Fruit fly (Drosophila melanogaster): ENCODE data around the gene CG31086.

CG31086 gene

DNA sequence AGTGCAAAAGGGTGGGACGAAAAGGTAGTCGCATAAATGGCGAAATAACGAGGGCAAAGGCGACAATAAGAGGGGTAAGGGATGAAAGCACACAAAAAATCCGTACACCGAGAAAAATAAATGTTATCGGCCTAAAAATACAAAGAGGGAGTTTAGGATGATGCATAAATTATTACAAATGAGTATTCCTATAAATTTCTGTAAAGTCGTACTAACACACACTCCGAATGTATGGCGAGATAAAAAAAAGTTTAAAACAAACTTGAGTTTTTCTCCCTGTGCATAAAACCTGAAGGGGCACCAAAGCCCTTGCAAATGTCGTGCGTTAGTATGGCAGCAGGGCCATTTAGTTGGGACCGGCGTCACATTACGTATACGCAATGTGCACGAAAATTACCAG is 13.0 kb upstream of the CG31086 start (continued):
- TF ChIP-seq CG31388 (GFP tag; optimal IDR thresholded peaks at IDR 0.05) = no peak
- TF ChIP-seq Lim3 (GFP tag; IDR thresholded peaks at IDR 0.05) = no peak
- no peak for TF ChIP-seq ro (GFP tag; IDR thresholded peaks at IDR 0.05)
- peak; percentile 15 for TF ChIP-seq CG12769 (tag; optimal IDR thresholded peaks at IDR 0.05)
- TF ChIP-seq CG1647 (GFP tag; optimal IDR thresholded peaks at IDR 0.05) = no peak
- peak; percentile 43 for TF ChIP-seq CG4424 (GFP tag; optimal IDR thresholded peaks at IDR 0.05)
- TF ChIP-seq CG10565 (GFP tag; optimal IDR thresholded peaks at IDR 0.05) = no peak
- no peak for TF ChIP-seq CG3726 (GFP tag; IDR thresholded peaks at IDR 0.05)
- no peak for TF ChIP-seq insv (GFP tag; optimal IDR thresholded peaks at IDR 0.05)
- TF ChIP-seq ham (GFP tag; IDR thresholded peaks at IDR 0.05) = no peak
- TF ChIP-seq ash1 (GFP tag; optimal IDR thresholded peaks at IDR 0.05) = no peak
- TF ChIP-seq sc (optimal IDR thresholded peaks at IDR 0.05) = no peak
- no peak for TF ChIP-seq sc (GFP tag; optimal IDR thresholded peaks at IDR 0.05)
- TF ChIP-seq ase (GFP tag; IDR thresholded peaks at IDR 0.05) = no peak
- no peak for TF ChIP-seq CG2116 (GFP tag; optimal IDR thresholded peaks at IDR 0.05)
- TF ChIP-seq ssp (GFP tag; IDR thresholded peaks at IDR 0.05) = no peak
- TF ChIP-seq CG13624 (GFP tag; optimal IDR thresholded peaks at IDR 0.05) = peak; percentile 68
- TF ChIP-seq Stat92E (GFP tag; optimal IDR thresholded peaks at IDR 0.05) = no peak
- peak; percentile 67; the same call in 1 of the 2 replicates for TF ChIP-seq stc (GFP tag; IDR thresholded peaks at IDR 0.05)
- TF ChIP-seq CG18764 (GFP tag; optimal IDR thresholded peaks at IDR 0.05) = peak; percentile 37
- no peak for TF ChIP-seq en (GFP tag; optimal IDR thresholded peaks at IDR 0.05)
- peak; percentile 4 for TF ChIP-seq CG17802 (tag; optimal IDR thresholded peaks at IDR 0.05)
- no peak for TF ChIP-seq Opbp (GFP tag; IDR thresholded peaks at IDR 0.05; ENCODE audit: partially characterized antibody)
- TF ChIP-seq CG10462 (GFP tag; optimal IDR thresholded peaks at IDR 0.05) = no peak
- TF ChIP-seq CG17186 (GFP tag; optimal IDR thresholded peaks at IDR 0.05) = no peak
- no peak for TF ChIP-seq gfzf (GFP tag; optimal IDR thresholded peaks at IDR 0.05)
- TF ChIP-seq B-H2 (GFP tag; optimal IDR thresholded peaks at IDR 0.05) = no peak
- no peak for TF ChIP-seq her (GFP tag; optimal IDR thresholded peaks at IDR 0.05)
- TF ChIP-seq CG33213 (GFP tag; optimal IDR thresholded peaks at IDR 0.05) = no peak
- TF ChIP-seq emc (GFP tag; optimal IDR thresholded peaks at IDR 0.05) = peak; percentile 18
- no peak for TF ChIP-seq phol (tag; optimal IDR thresholded peaks at IDR 0.05)
- TF ChIP-seq CG6272 (GFP tag; IDR thresholded peaks at IDR 0.05) = peak; percentile 55
- TF ChIP-seq CG16863 (GFP tag; optimal IDR thresholded peaks at IDR 0.05) = no peak
- peak; percentile 39; the same call in 1 of the 2 replicates for TF ChIP-seq CG11085 (GFP tag; IDR thresholded peaks at IDR 0.05)
- peak; percentile 17 for TF ChIP-seq Hsf (GFP tag; optimal IDR thresholded peaks at IDR 0.05)
- no peak for TF ChIP-seq CG13287 (GFP tag; IDR thresholded peaks at IDR 0.05; ENCODE audit: partially characterized antibody)
- no peak for TF ChIP-seq CG4404 (GFP tag; IDR thresholded peaks at IDR 0.05)
- TF ChIP-seq Dek (tag; optimal IDR thresholded peaks at IDR 0.05) = no peak
- no peak for TF ChIP-seq Nf-YC (tag; optimal IDR thresholded peaks at IDR 0.05)
- peak; percentile 22; the same call in 1 of the 2 replicates for TF ChIP-seq Adf1 (GFP tag; IDR thresholded peaks at IDR 0.05)
- TF ChIP-seq CG8924 (tag; optimal IDR thresholded peaks at IDR 0.05) = no peak
- no peak for TF ChIP-seq prd (optimal IDR thresholded peaks at IDR 0.05)
- peak; percentile 56; the same call in 1 of the 3 replicates for TF ChIP-seq prd (GFP tag; IDR thresholded peaks at IDR 0.05)
- TF ChIP-seq luna (GFP tag; optimal IDR thresholded peaks at IDR 0.05) = no peak
- peak; percentile 71 for TF ChIP-seq scrt (GFP tag; optimal IDR thresholded peaks at IDR 0.05)
- TF ChIP-seq CG11093 (GFP tag; IDR thresholded peaks at IDR 0.05) = no peak
- no peak for TF ChIP-seq Usf (GFP tag; optimal IDR thresholded peaks at IDR 0.05)
- TF ChIP-seq CTCF (GFP tag; optimal IDR thresholded peaks at IDR 0.05) = no peak
- no peak for TF ChIP-seq aop (GFP tag; IDR thresholded peaks at IDR 0.05)
- no peak for TF ChIP-seq Nf-YB (GFP tag; optimal IDR thresholded peaks at IDR 0.05)
- no peak for TF ChIP-seq CkIIα-i1 (GFP tag; IDR thresholded peaks at IDR 0.05)
- peak; percentile 55 for TF ChIP-seq sqz (GFP tag; optimal IDR thresholded peaks at IDR 0.05)
- no peak for TF ChIP-seq CG3065 (GFP tag; optimal IDR thresholded peaks at IDR 0.05)
